Fruit fly (Drosophila melanogaster): ENCODE data around the gene CG9458.

- TF ChIP-seq ttk (optimal IDR thresholded peaks at IDR 0.05) (no peak), Myc (optimal IDR thresholded peaks at IDR 0.05) (no peak)
These were observed 36.3 kb downstream of the CG9458 start for dm6 chr3R:9783240-9783917.

All from Kc167 (cell line).